Worm (Caenorhabditis elegans) whole organism, mixed stage, embryonic: Measurements from ENCODE around the gene inx-6.
A peak's percentile ranks its signal among the peaks of the same experiment; 100 is the strongest.

Experiments used
- bed-3 ChIP-seq: fragments of 200-800 bp; sonication (Bioruptor generic); optimal IDR thresholded peaks from 3 replicates; lab custom pipeline; 2018; ENCODE audit warnings: mild to moderate bottlenecking, missing genetic modification characterization, moderate library complexity, missing compliant biosample characterization
- ceh-39 ChIP-seq: fragments of 150-350 bp; optimal IDR thresholded peaks from 2 replicates; lab custom pipeline; 2014; ENCODE audit warnings: missing biosample characterization, missing genetic modification characterization
- ceh-43 ChIP-seq: fragments of 200-800 bp; sonication (Bioruptor generic); optimal IDR thresholded peaks from 2 replicates; lab custom pipeline; 2018; ENCODE audit warnings: mild to moderate bottlenecking, missing genetic modification characterization, moderate library complexity, missing compliant biosample characterization
- ceh-83 ChIP-seq: fragments of 200-800 bp; sonication (Bioruptor generic); optimal IDR thresholded peaks from 2 replicates; lab custom pipeline; 2018; ENCODE audit warnings: mild to moderate bottlenecking, missing genetic modification characterization, missing compliant biosample characterization
- ces-1 ChIP-seq: fragments of 150-350 bp; optimal IDR thresholded peaks from 2 replicates; lab custom pipeline; 2014; ENCODE audit warnings: missing biosample characterization, missing genetic modification reagents, missing genetic modification characterization
- cnd-1 ChIP-seq: fragments of 200-800 bp; sonication (Bioruptor generic); optimal IDR thresholded peaks from 2 replicates; lab custom pipeline; 2018; ENCODE audit warnings: mild to moderate bottlenecking, missing genetic modification characterization, missing compliant biosample characterization
- drap-1 ChIP-seq: fragments of 200-800 bp; sonication (Bioruptor generic); optimal IDR thresholded peaks from 3 replicates; lab custom pipeline; 2018; ENCODE audit warnings: mild to moderate bottlenecking, missing genetic modification characterization, missing compliant biosample characterization
- elt-1 ChIP-seq: sonication (generic microtip); optimal IDR thresholded peaks from 2 replicates; lab custom pipeline; 2017; ENCODE audit warnings: missing genetic modification characterization, mild to moderate bottlenecking, missing compliant biosample characterization, antibody characterized with exemption, moderate library complexity, borderline replicate concordance; ENCODE audit not compliant: insufficient read depth
- elt-3 ChIP-seq: fragments of 150-350 bp; optimal IDR thresholded peaks from 2 replicates; lab custom pipeline; 2014; ENCODE audit warnings: missing biosample characterization, missing genetic modification characterization
- flh-1 ChIP-seq: fragments of 200-800 bp; sonication (Bioruptor generic); optimal IDR thresholded peaks from 2 replicates; lab custom pipeline; 2018; ENCODE audit warnings: mild to moderate bottlenecking, missing genetic modification characterization, moderate library complexity, missing compliant biosample characterization
- lin-32 ChIP-seq: fragments of 200-800 bp; sonication (Bioruptor generic); optimal IDR thresholded peaks from 2 replicates; lab custom pipeline; 2018; ENCODE audit warnings: mild to moderate bottlenecking, missing genetic modification characterization, missing compliant biosample characterization
- lsy-2 ChIP-seq: fragments of 150-350 bp; optimal IDR thresholded peaks from 2 replicates; lab custom pipeline; 2014; ENCODE audit warnings: missing biosample characterization, missing genetic modification characterization
- mab-5 ChIP-seq: fragments of 150-350 bp; optimal IDR thresholded peaks from 2 replicates; lab custom pipeline; 2014; ENCODE audit warnings: missing biosample characterization, missing genetic modification characterization
- mep-1 ChIP-seq: fragments of 150-350 bp; optimal IDR thresholded peaks from 2 replicates; lab custom pipeline; 2017; ENCODE audit warnings: missing biosample characterization, missing genetic modification reagents, missing genetic modification characterization, inconsistent platforms
- mls-2 ChIP-seq: sonication (generic microtip); optimal IDR thresholded peaks from 2 replicates; lab custom pipeline; 2016; ENCODE audit warnings: mild to moderate bottlenecking, missing genetic modification characterization, moderate library complexity, missing compliant biosample characterization
- nhr-12 ChIP-seq: fragments of 150-350 bp; optimal IDR thresholded peaks from 2 replicates; lab custom pipeline; 2014; ENCODE audit warnings: missing biosample characterization, missing genetic modification characterization
- nhr-237 ChIP-seq: fragments of 150-350 bp; optimal IDR thresholded peaks from 2 replicates; lab custom pipeline; 2014; ENCODE audit warnings: missing biosample characterization, missing genetic modification characterization
- nhr-28 ChIP-seq: fragments of 150-350 bp; optimal IDR thresholded peaks from 2 replicates; lab custom pipeline; 2014; ENCODE audit warnings: missing biosample characterization, missing genetic modification characterization
- nhr-76 ChIP-seq: sonication (generic microtip); optimal IDR thresholded peaks from 2 replicates; lab custom pipeline; 2017; ENCODE audit warnings: missing biosample characterization, missing genetic modification characterization
- pha-4 ChIP-seq: fragments of 150-350 bp; optimal IDR thresholded peaks from 2 replicates; lab custom pipeline; 2018; ENCODE audit warnings: missing biosample characterization, missing genetic modification reagents, missing genetic modification characterization
- sem-2 ChIP-seq: fragments of 200-800 bp; sonication (Bioruptor generic); optimal IDR thresholded peaks from 2 replicates; lab custom pipeline; 2018; ENCODE audit warnings: mild to moderate bottlenecking, missing genetic modification characterization, missing compliant biosample characterization
- sptf-1 ChIP-seq: sonication (generic microtip); optimal IDR thresholded peaks from 2 replicates; lab custom pipeline; 2017; ENCODE audit warnings: mild to moderate bottlenecking, missing genetic modification characterization, moderate library complexity, missing compliant biosample characterization
- tbx-8 ChIP-seq: fragments of 200-800 bp; sonication (Bioruptor generic); optimal IDR thresholded peaks from 2 replicates; lab custom pipeline; 2018; ENCODE audit warnings: mild to moderate bottlenecking, missing genetic modification characterization, moderate library complexity, missing compliant biosample characterization
- unc-120 ChIP-seq: sonication (generic microtip); optimal IDR thresholded peaks from 2 replicates; lab custom pipeline; 2017; ENCODE audit warnings: missing genetic modification characterization, missing compliant biosample characterization; ENCODE audit not compliant: poor library complexity, severe bottlenecking
- unc-39 ChIP-seq: fragments of 150-350 bp; optimal IDR thresholded peaks from 2 replicates; lab custom pipeline; 2014; ENCODE audit warnings: missing biosample characterization, missing genetic modification characterization
- zip-8 ChIP-seq: fragments of 150-350 bp; optimal IDR thresholded peaks from 2 replicates; lab custom pipeline; 2014; ENCODE audit warnings: missing biosample characterization, missing genetic modification characterization

The inx-6 gene

ce11 chrIV:12755641-12756040, 9.3 kb downstream of the inx-6 start:
- TF ChIP-seq tbx-8 (GFP tag; lab: Kevin White, UChicago), result no peak
- TF ChIP-seq zip-8, result peak; percentile 93
- TF ChIP-seq, all 35 proteins: peak for 1

DNA sequence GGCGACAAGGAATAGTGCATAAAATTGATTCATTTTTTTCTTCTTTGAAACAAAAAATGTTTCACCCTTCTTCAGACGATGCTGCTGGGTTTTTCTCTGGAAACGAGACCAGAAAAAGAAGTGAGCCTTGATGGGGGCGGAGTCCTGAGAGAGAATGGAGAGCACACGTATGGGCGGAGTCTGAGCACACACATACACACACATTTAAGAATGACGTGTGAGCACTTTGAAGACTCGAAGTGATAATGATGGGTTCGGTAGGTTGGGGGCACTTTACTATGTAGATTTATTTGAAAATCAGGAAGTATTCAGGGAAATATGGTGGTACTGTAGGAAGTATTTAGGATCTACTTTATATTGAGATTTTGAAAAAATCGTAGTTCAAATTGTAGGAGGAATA, 11.1 kb downstream of the inx-6 start, which contains the start of gene flp-9:
TSS of gene flp-9 (minus strand) at position 101 of the 400 bp plus-strand sequence.
- TF ChIP-seq mep-1 (tag; lab: Kevin White, UChicago), result no peak
- TF ChIP-seq lin-32 (GFP tag; lab: Kevin White, UChicago), result no peak
- no peak for TF ChIP-seq pha-4 (tag; lab: Kevin White, UChicago)
- TF ChIP-seq mls-2 (tag; lab: Kevin White, UChicago), result no peak
- no peak for TF ChIP-seq elt-1 (tag; lab: Kevin White, UChicago)
- no peak for TF ChIP-seq ceh-39 (tag; lab: Kevin White, UChicago)
- no peak for TF ChIP-seq nhr-237 (tag; lab: Kevin White, UChicago)
- TF ChIP-seq ceh-43 (GFP tag; lab: Kevin White, UChicago), result no peak
- TF ChIP-seq sem-2 (GFP tag; lab: Kevin White, UChicago), result no peak
- TF ChIP-seq drap-1 (GFP tag; lab: Kevin White, UChicago), result no peak
- TF ChIP-seq flh-1 (GFP tag; lab: Kevin White, UChicago), result no peak
- TF ChIP-seq bed-3 (GFP tag; lab: Kevin White, UChicago), result no peak
- no peak for TF ChIP-seq ces-1 (GFP tag; lab: Kevin White, UChicago)

- peak; percentile 83 for TF ChIP-seq ces-1 (GFP tag; lab: Kevin White, UChicago)
- TF ChIP-seq ceh-43 (GFP tag; lab: Kevin White, UChicago), result no peak
Observed at ce11 chrIV:12762782-12763181, 16.4 kb downstream of the inx-6 start.

ce11 chrIV:12765067-12765466, 18.7 kb downstream of the inx-6 start, which contains the start of gene ZK897.10:
Gene ZK897.10 (plus strand): TSS chrIV:12765351.
- TF ChIP-seq bed-3 (GFP tag; lab: Kevin White, UChicago), result no peak
- no peak for TF ChIP-seq unc-39 (tag; lab: Kevin White, UChicago)
- no peak for TF ChIP-seq lin-32 (GFP tag; lab: Kevin White, UChicago)
- no peak for TF ChIP-seq cnd-1 (tag; lab: Kevin White, UChicago)
- TF ChIP-seq zip-8, result no peak
- no peak for TF ChIP-seq ceh-43 (GFP tag; lab: Kevin White, UChicago)
- TF ChIP-seq nhr-12 (tag; lab: Kevin White, UChicago), result no peak
- TF ChIP-seq ces-1 (GFP tag; lab: Kevin White, UChicago), result no peak
- no peak for TF ChIP-seq sem-2 (GFP tag; lab: Kevin White, UChicago)
- no peak for TF ChIP-seq ceh-83 (GFP tag; lab: Kevin White, UChicago)
- TF ChIP-seq, all 35 proteins: peak for 0

DNA sequence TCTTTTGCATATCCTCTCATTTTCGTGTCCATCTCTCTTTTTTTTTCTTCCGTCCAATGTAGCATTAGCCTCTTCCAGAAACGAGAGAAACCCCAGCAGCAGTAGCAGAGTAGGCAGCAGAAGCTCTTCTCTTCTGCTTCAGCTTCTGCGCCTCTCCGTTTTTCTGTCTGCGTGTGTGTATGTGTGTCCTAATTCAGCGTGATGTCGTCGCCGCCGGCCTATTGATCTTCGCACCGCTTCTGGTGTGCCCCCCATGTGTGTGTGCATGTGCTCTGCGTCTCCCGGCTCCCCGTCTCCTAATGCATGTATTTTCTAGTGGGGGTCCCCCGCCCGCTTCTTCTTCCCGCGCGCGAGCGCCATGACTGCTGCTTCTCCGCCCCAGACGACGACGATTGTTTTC, 25.0 kb downstream of the inx-6 start:
- TF ChIP-seq unc-120 (tag; lab: Kevin White, UChicago) (no peak), mls-2 (tag; lab: Kevin White, UChicago) (peak; percentile 57), nhr-76 (tag; lab: Kevin White, UChicago) (no peak), pha-4 (tag; lab: Kevin White, UChicago) (no peak), ces-1 (GFP tag; lab: Kevin White, UChicago) (peak; percentile 79), sptf-1 (tag; lab: Kevin White, UChicago) (peak; percentile 45), tbx-8 (GFP tag; lab: Kevin White, UChicago) (no peak), drap-1 (GFP tag; lab: Kevin White, UChicago) (no peak), lsy-2 (tag; lab: Kevin White, UChicago) (peak; percentile 3), nhr-28 (tag; lab: Kevin White, UChicago) (no peak), mep-1 (tag; lab: Kevin White, UChicago) (no peak), mab-5 (tag; lab: Kevin White, UChicago) (no peak), elt-3 (tag; lab: Kevin White, UChicago) (no peak), cnd-1 (tag; lab: Kevin White, UChicago) (no peak)

DNA sequence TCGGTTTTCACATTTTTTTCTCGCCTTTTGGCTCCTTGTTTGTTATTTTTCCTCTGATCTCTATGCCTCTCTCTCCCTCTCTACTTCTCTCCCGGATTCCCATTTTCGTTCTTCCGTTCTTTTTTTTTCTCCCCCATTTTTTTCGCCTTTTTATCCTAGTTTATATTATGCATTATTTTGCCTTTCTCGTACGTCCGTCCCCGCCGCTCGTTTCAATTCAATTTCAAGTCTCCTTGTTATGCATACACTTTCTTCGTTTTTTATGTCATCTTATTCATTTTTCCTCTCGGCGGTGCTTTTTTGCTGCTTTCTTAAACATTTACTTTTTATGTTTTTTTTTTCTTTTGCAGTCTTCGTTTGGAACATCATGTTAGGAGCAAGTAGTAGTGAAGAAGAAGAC, 27.1 kb downstream of the inx-6 start, which contains the start of gene unc-31:
TSS of gene unc-31 (plus strand) at position 349 of the 400 bp plus-strand sequence.
- TF ChIP-seq ces-1 (GFP tag; lab: Kevin White, UChicago), result peak; percentile 52
- TF ChIP-seq ceh-43 (GFP tag; lab: Kevin White, UChicago), result no peak
